Worm (Caenorhabditis elegans): Measurements from ENCODE around the gene dlg-1.

The dlg-1 gene

DNA sequence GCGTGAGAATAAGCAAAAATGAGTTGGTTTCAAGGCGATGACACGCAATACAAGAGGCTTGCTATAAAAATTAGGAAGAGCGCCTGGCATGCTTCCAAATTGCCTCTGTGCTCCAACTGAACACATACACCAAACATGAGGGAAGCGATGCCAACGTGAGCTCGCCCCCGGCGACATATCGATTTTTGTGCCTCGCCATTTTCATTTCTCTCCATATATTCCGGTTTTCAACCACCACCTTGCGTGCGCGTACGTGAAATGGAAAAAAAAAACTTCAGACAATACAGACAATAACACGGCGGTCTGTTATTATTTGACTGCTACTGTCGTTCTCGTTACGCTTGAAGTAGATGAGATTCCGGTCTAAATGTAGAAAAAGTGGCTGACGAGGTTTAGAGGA, 28.4 kb downstream of the dlg-1 start:
- no peak for TF ChIP-seq hlh-1 (tag; optimal IDR thresholded peaks at IDR 0.05)
- no peak for TF ChIP-seq ceh-43 (GFP tag; optimal IDR thresholded peaks at IDR 0.05)
- TF ChIP-seq snpc-4 (tag; optimal IDR thresholded peaks at IDR 0.05): no peak
- TF ChIP-seq unc-120 (tag; optimal IDR thresholded peaks at IDR 0.05; ENCODE audit: poor library complexity, severe bottlenecking): no peak
- no peak for TF ChIP-seq nhr-237 (tag; optimal IDR thresholded peaks at IDR 0.05)
- TF ChIP-seq mls-2 (tag; optimal IDR thresholded peaks at IDR 0.05): no peak

DNA sequence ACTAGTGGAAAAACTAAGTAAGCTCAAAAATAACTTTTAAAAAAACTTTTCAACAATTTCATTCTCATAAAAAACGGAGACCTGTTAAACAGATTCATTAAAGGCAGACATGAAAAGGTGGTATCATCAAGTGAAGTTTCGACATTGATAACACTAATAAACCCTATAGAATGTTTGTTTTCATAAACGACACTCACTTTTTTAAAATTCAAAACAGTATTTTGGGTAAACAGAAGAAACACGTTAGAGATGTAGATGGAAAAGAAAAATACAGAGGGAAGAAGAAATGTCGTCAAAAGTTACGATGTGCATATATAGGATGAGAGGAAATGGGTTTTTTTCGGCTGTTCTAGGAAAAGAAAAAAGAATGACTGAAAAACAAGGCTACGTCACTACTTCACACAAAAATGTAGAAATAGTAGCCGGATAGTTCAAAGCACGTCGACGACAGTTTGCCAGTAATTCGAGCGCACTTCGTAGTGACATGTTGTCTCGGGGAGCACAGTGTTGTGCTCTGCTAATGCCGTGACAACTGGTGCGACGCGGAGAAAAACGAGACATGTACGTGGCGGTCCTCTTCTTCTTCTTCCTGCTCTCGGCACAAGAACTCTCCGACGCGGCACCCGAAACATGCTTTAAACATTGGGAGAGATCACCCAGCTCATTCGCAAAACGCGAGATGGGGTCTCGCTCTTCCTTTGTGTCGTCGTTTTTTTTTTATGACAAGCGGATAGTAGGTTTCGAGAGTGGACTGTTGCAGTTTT, 29.8 kb downstream of the dlg-1 start:
- no peak for TF ChIP-seq nhr-2 (tag; optimal IDR thresholded peaks at IDR 0.05)
- peak; percentile 63 for TF ChIP-seq hlh-1 (tag; optimal IDR thresholded peaks at IDR 0.05)

DNA sequence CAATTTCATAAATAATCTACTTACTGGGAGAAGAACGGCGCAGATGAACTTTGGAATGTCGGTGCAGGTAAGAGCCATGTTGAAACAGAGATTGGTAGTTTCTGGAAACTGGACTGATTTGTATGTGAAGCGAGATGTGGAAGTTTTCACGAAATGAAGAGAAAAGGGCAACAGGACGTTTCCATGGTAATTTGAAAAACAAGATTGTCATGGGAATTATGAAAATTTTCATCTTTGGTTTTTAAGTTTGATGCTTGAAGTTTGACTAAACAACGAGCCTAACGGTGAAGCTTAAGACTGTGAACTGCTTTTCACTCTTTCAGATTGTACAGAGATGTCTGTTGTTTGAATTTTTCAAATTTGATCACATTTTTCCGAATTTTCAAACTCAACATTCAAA, 32.7 kb downstream of the dlg-1 start, which contains the start of gene T23F2.3:
Gene T23F2.3 (minus strand): TSS at position 101 of the 400 bp plus-strand sequence.
- no peak for TF ChIP-seq sptf-1 (tag; optimal IDR thresholded peaks at IDR 0.05)
- no peak for TF ChIP-seq ztf-11 (tag; optimal IDR thresholded peaks at IDR 0.05)
- TF ChIP-seq M03D4.4 (tag; optimal IDR thresholded peaks at IDR 0.05): no peak
- no peak for TF ChIP-seq bed-3 (GFP tag; optimal IDR thresholded peaks at IDR 0.05)
- TF ChIP-seq blmp-1 (tag; optimal IDR thresholded peaks at IDR 0.05): no peak
- TF ChIP-seq tbx-8 (GFP tag; optimal IDR thresholded peaks at IDR 0.05): no peak
- no peak for TF ChIP-seq ham-2 (GFP tag; optimal IDR thresholded peaks at IDR 0.05)

DNA sequence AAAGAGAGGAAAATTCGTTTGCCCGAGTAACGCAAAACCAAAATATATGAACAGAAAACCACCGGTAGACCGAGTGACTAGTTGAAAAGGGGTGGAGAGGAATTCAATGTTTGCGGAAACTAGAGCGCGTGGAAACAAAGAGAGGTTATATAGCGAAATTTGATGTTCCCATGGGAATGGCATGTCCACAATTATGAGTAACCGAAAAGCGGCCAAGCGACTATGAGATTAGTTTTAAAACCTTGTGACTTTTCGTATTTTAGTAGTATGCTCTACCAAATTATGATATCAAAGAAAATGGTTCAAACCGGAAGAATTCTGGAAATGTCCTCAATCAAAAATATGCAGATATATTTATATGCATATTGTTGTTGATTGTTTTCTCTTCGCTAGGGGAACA, 33.2 kb downstream of the dlg-1 start:
- TF ChIP-seq ces-1 (GFP tag; optimal IDR thresholded peaks at IDR 0.05) (peak; percentile 35), bed-3 (GFP tag; optimal IDR thresholded peaks at IDR 0.05) (no peak)

DNA sequence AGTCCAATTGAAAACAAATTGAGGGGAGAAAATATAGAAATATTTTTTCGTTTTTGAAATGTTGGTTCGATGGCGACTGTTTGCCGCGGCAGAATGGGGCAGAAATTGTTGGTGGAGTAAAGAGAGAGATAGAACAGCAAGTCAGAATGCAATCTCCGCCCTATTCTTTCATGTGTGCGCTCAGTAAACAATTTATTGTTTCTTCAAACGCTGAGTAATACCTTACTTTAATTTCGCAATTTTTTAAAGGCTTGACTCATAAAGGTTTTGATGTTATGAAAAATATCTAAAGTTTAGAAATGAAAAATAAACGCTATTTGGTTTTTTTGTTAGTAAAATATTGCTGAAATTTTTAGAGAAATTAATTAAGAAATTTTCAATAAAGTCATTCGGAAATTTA, 34.8 kb downstream of the dlg-1 start:
- TF ChIP-seq ces-1 (GFP tag; optimal IDR thresholded peaks at IDR 0.05) (peak; percentile 31), hlh-1 (tag; optimal IDR thresholded peaks at IDR 0.05) (no peak)

DNA sequence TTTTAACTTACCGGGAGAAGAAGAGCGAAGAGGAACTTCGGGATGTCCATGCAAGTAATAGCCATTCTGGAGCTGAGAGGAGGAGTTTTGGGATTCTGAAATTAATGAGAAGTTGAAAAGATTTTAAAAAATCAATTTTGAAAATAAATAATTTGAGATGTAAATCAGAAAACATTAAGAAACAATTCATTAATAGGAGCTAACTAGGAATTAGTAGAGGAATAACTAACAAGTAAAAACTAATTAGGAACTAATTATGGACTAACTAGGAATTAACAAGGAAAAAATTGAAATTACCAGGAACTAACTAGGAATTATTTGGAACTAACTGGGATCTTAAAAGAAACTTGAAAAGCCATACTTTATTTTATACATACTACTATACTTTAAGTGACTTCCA, 35.5 kb downstream of the dlg-1 start, which contains the start of gene T23F2.4:
Gene T23F2.4 (minus strand): TSS at position 101 of the 400 bp plus-strand sequence.
- TF ChIP-seq ceh-39 (tag; optimal IDR thresholded peaks at IDR 0.05): no peak
- no peak for TF ChIP-seq sem-2 (GFP tag; optimal IDR thresholded peaks at IDR 0.05)
- no peak for TF ChIP-seq lin-32 (GFP tag; optimal IDR thresholded peaks at IDR 0.05)
- no peak for TF ChIP-seq bed-3 (GFP tag; optimal IDR thresholded peaks at IDR 0.05)
- TF ChIP-seq unc-62 (GFP tag; optimal IDR thresholded peaks at IDR 0.05): no peak
- no peak for TF ChIP-seq M03D4.4 (tag; optimal IDR thresholded peaks at IDR 0.05)
- TF ChIP-seq mep-1 (tag; optimal IDR thresholded peaks at IDR 0.05): no peak
- TF ChIP-seq cnd-1 (tag; optimal IDR thresholded peaks at IDR 0.05): no peak
- TF ChIP-seq unc-39 (tag; optimal IDR thresholded peaks at IDR 0.05): no peak
- no peak for TF ChIP-seq ceh-43 (GFP tag; optimal IDR thresholded peaks at IDR 0.05)
- TF ChIP-seq nhr-28 (tag; optimal IDR thresholded peaks at IDR 0.05): no peak
- no peak for TF ChIP-seq elt-3 (tag; optimal IDR thresholded peaks at IDR 0.05)
- no peak for TF ChIP-seq nhr-2 (tag; optimal IDR thresholded peaks at IDR 0.05)
- TF ChIP-seq snpc-4 (tag; optimal IDR thresholded peaks at IDR 0.05): no peak
- no peak for TF ChIP-seq lin-13 (tag; optimal IDR thresholded peaks at IDR 0.05)
- TF ChIP-seq elt-1 (tag; optimal IDR thresholded peaks at IDR 0.05; ENCODE audit: borderline replicate concordance, insufficient read depth): no peak
- TF ChIP-seq nhr-237 (tag; optimal IDR thresholded peaks at IDR 0.05): no peak
- TF ChIP-seq flh-1 (GFP tag; optimal IDR thresholded peaks at IDR 0.05): no peak

DNA sequence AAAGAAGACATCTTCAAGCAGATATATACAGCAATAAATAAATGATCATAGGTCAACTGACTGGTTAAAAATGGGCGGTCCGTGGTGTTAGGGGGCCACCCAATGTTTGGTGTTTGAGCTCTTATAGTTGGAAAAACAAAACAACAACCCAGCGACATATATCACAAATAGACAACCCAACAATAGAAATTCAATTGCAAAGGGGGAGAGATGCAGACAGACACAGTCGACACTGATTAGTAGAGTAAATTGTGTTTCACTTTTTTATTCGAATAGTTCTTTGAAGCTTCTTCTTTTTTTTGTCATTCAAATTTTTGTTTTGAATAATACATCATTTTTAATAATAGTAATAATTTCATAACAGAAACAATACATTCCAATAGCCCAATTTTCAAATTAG, 36.0 kb downstream of the dlg-1 start:
- no peak for TF ChIP-seq ham-2 (GFP tag; optimal IDR thresholded peaks at IDR 0.05)
- peak; percentile 92 for TF ChIP-seq ces-1 (GFP tag; optimal IDR thresholded peaks at IDR 0.05)
- TF ChIP-seq ztf-11 (tag; optimal IDR thresholded peaks at IDR 0.05): no peak
- TF ChIP-seq hlh-1 (tag; optimal IDR thresholded peaks at IDR 0.05): no peak

Data from whole organism, mixed stage, embryonic.